Fruit fly (Drosophila melanogaster) whole organism, wandering third instar larva: ENCODE results near the gene CG14636.

ENCODE experiments used
- Abd-B ChIP-seq: fragments of >200 bp; optimal IDR thresholded peaks from 2 replicates; lab custom pipeline; 2017; ENCODE audit warnings: missing biosample characterization, missing genetic modification characterization
- CG9705 ChIP-seq: fragments of 200-800 bp; sonication (Bioruptor generic); optimal IDR thresholded peaks from 2 replicates; lab custom pipeline; 2018; ENCODE audit warnings: missing biosample characterization, mild to moderate bottlenecking, missing genetic modification characterization
- CrebA ChIP-seq: fragments of 200-800 bp; sonication (Bioruptor generic); optimal IDR thresholded peaks from 2 replicates; lab custom pipeline; 2016; ENCODE audit warnings: missing biosample characterization, mild to moderate bottlenecking, missing genetic modification characterization, borderline replicate concordance
- Dfd ChIP-seq: fragments of >200 bp; optimal IDR thresholded peaks from 2 replicates; lab custom pipeline; 2017; ENCODE audit warnings: missing biosample characterization, missing genetic modification characterization
- Dif ChIP-seq: fragments of 200-275, 200-300 bp; sonication (Bioruptor generic); optimal IDR thresholded peaks from 2 replicates; lab custom pipeline; 2018; ENCODE audit warnings: missing biosample characterization, missing genetic modification characterization; ENCODE audit not compliant: partially characterized antibody
- HLH106 ChIP-seq: fragments of 200-800 bp; optimal IDR thresholded peaks from 3 replicates; lab custom pipeline; 2019; ENCODE audit warnings: missing biosample characterization, mild to moderate bottlenecking, missing genetic modification characterization, moderate library complexity
- Hr83 ChIP-seq: fragments of 200-300 bp; sonication (Bioruptor generic); optimal IDR thresholded peaks from 2 replicates; lab custom pipeline; 2016; ENCODE audit warnings: missing biosample characterization, mild to moderate bottlenecking, missing genetic modification characterization, moderate library complexity; ENCODE audit not compliant: poor library complexity, severe bottlenecking
- Jra ChIP-seq: sonication (Bioruptor generic); optimal IDR thresholded peaks from 2 replicates; lab custom pipeline; 2016; ENCODE audit warnings: missing biosample characterization, missing genetic modification characterization
- Mio ChIP-seq: sonication (Bioruptor generic); optimal IDR thresholded peaks from 2 replicates; lab custom pipeline; 2016; ENCODE audit warnings: missing biosample characterization, missing genetic modification characterization
- Myc ChIP-seq: fragments of >200 bp; optimal IDR thresholded peaks from 2 replicates; lab custom pipeline; 2017
- N ChIP-seq: fragments of >200 bp; optimal IDR thresholded peaks from 2 replicates; lab custom pipeline; 2018; ENCODE audit warnings: missing biosample characterization, missing external identifiers, missing genetic modification characterization
- Sp1 ChIP-seq: fragments of 200-800 bp; sonication (Bioruptor generic); optimal IDR thresholded peaks from 3 replicates; lab custom pipeline; 2019; ENCODE audit warnings: missing biosample characterization, mild to moderate bottlenecking, missing genetic modification characterization, moderate library complexity
- Vsx2 ChIP-seq: fragments of 200-300, 225-300 bp; sonication (Bioruptor generic); optimal IDR thresholded peaks from 2 replicates; lab custom pipeline; 2018; ENCODE audit warnings: missing biosample characterization, missing genetic modification characterization; ENCODE audit not compliant: partially characterized antibody
- dl ChIP-seq, 2 experiments: fragments of 175-275, 200-275 bp in 1 of 2; fragments of 200-275 bp in 1 of 2; sonication (Bioruptor generic); optimal IDR thresholded peaks; lab custom pipeline; 2018; ENCODE audit warnings: mild to moderate bottlenecking in 2 of 2, missing biosample characterization in 2 of 2, missing genetic modification characterization in 2 of 2, moderate library complexity in 2 of 2; ENCODE audit not compliant: partially characterized antibody in 2 of 2, insufficient read depth in 1 of 2
- dmrt93B ChIP-seq: fragments of 200-800 bp; sonication (Bioruptor generic); optimal IDR thresholded peaks from 2 replicates; lab custom pipeline; 2018; ENCODE audit warnings: missing biosample characterization, mild to moderate bottlenecking, missing genetic modification characterization
- dsf ChIP-seq: sonication (Bioruptor generic); optimal IDR thresholded peaks from 2 replicates; lab custom pipeline; 2016; ENCODE audit warnings: missing biosample characterization, missing genetic modification characterization, borderline replicate concordance
- ey ChIP-seq: fragments of 200-800 bp; sonication (Bioruptor generic); optimal IDR thresholded peaks from 2 replicates; lab custom pipeline; 2016; ENCODE audit warnings: missing biosample characterization, missing genetic modification characterization
- foxo ChIP-seq, 2 experiments: fragments of 200-800 bp; sonication (Bioruptor generic); optimal IDR thresholded peaks; 2 replicates in 1 of 2; 3 replicates in 1 of 2; lab custom pipeline; 2016 to 2017; ENCODE audit warnings: missing biosample characterization in 2 of 2, missing genetic modification characterization in 2 of 2
- fru ChIP-seq: fragments of 200-800 bp; sonication (Bioruptor generic); optimal IDR thresholded peaks from 3 replicates; lab custom pipeline; 2016; ENCODE audit warnings: missing biosample characterization, mild to moderate bottlenecking, missing genetic modification characterization
- h ChIP-seq: fragments of 200-800 bp; sonication (Bioruptor generic); optimal IDR thresholded peaks from 3 replicates; lab custom pipeline; 2016; ENCODE audit warnings: missing biosample characterization, mild to moderate bottlenecking, missing genetic modification characterization
- jim ChIP-seq: fragments of 175-275, 200-325 bp; sonication (Bioruptor generic); optimal IDR thresholded peaks from 2 replicates; lab custom pipeline; 2016; ENCODE audit warnings: missing biosample characterization, mild to moderate bottlenecking, missing genetic modification characterization
- lola ChIP-seq: fragments of >200 bp; optimal IDR thresholded peaks from 2 replicates; lab custom pipeline; 2017; ENCODE audit warnings: missing biosample characterization, missing genetic modification characterization
- pan ChIP-seq: fragments of >200 bp; optimal IDR thresholded peaks from 2 replicates; lab custom pipeline; 2017
- psq ChIP-seq: fragments of 200-800 bp; sonication (Bioruptor generic); optimal IDR thresholded peaks from 3 replicates; lab custom pipeline; 2017; ENCODE audit warnings: missing biosample characterization, mild to moderate bottlenecking, missing genetic modification characterization, moderate library complexity
- rgr ChIP-seq: fragments of 200-800 bp; sonication (Bioruptor generic); optimal IDR thresholded peaks from 3 replicates; lab custom pipeline; 2016; ENCODE audit warnings: missing biosample characterization, mild to moderate bottlenecking, missing genetic modification characterization
- sage ChIP-seq: fragments of 200-800 bp; sonication (Bioruptor generic); optimal IDR thresholded peaks from 2 replicates; lab custom pipeline; 2016; ENCODE audit warnings: missing biosample characterization, mild to moderate bottlenecking, missing genetic modification characterization
- sv ChIP-seq: fragments of 200-800 bp; sonication (Bioruptor generic); optimal IDR thresholded peaks from 3 replicates; lab custom pipeline; 2016; ENCODE audit warnings: missing biosample characterization, missing genetic modification characterization
- tai ChIP-seq: sonication (Bioruptor generic); optimal IDR thresholded peaks from 2 replicates; lab custom pipeline; 2016; ENCODE audit warnings: missing biosample characterization, missing genetic modification characterization
- usp ChIP-seq: fragments of >200 bp; optimal IDR thresholded peaks from 2 replicates; lab custom pipeline; 2017; ENCODE audit warnings: missing biosample characterization, missing genetic modification characterization
- woc ChIP-seq: sonication (Bioruptor generic); optimal IDR thresholded peaks from 2 replicates; lab custom pipeline; 2016; ENCODE audit warnings: missing biosample characterization, mild to moderate bottlenecking, missing genetic modification characterization

The CG14636 gene

dm6 chr3R:4180543-4181214 is 34.4 kb downstream of the CG14636 start:
- TF ChIP-seq usp (GFP tag; lab: Kevin White, UChicago) (no peak), h (GFP tag; lab: Kevin White, UChicago) (no peak), Jra (no peak), Mio (no peak), tai (GFP tag; lab: Kevin White, UChicago) (no peak), woc (GFP tag; lab: Kevin White, UChicago) (no peak), Dfd (peak; percentile 75), Hr83 (GFP tag; lab: Kevin White, UChicago) (no peak)

dm6 chr3R:4178750-4179485 is 36.2 kb downstream of the CG14636 start:
- TF ChIP-seq CG9705 (no peak), Abd-B (no peak), tai (GFP tag; lab: Kevin White, UChicago) (no peak), Sp1 (GFP tag; lab: Kevin White, UChicago) (no peak), Mio (no peak), rgr (GFP tag; lab: Kevin White, UChicago) (no peak), ey (no peak), pan (lab: Kevin White, UChicago) (no peak), Jra (no peak), Dfd (no peak), dsf (GFP tag; lab: Kevin White, UChicago) (no peak), jim (GFP tag; lab: Kevin White, UChicago) (no peak)

DNA sequence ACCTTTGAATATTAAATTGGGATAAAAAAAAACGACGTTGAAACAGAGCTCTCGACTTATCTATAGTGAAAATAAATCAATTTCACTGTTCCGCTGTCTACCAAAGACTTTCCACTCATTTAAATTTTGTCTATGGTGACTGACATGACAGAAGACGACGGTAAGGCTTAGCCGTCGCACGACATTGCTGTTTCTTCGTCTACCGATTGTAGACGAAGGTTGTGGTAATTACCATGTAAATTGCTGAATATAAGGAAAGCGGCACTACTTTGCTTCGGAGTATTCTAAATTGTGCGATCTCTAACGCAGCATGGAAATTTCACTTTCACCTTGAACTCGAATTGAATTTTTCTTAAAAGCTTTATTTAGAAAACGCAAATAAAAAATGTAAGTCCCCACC is 38.4 kb downstream of the CG14636 start:
- no peak for TF ChIP-seq dl (GFP tag; optimal IDR thresholded peaks at IDR 0.05; lab: Kevin White, UChicago; ENCODE audit: insufficient read depth in 1 of 2, partially characterized antibody in 2 of 2)
- no peak for TF ChIP-seq lola (GFP tag; lab: Kevin White, UChicago)
- TF ChIP-seq CrebA (GFP tag; lab: Kevin White, UChicago): no peak

DNA sequence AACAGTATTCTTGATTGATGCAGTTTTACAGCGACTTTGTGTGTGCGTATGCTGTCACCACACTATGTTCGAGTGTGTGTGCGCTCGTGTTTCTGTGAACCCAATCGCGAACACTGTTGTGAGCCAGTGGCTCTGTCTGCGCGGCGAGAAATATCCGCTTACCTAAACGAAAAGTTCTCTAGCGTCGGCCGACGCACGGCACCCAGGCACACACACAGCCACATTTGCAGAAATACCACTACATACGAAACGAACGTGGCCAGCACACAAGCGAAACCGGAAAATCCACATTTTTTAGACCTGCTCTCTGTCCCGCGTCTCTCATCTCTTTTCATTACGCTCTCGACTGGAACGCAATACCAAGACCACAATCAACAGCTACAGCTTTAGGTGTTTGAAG is 40.1 kb downstream of the CG14636 start:
- no peak for TF ChIP-seq sage (GFP tag; lab: Kevin White, UChicago)
- TF ChIP-seq Vsx2 (GFP tag; lab: Kevin White, UChicago): peak; percentile 86
- no peak for TF ChIP-seq rgr (GFP tag; lab: Kevin White, UChicago)
- no peak for TF ChIP-seq sv (GFP tag; lab: Kevin White, UChicago)
- no peak for TF ChIP-seq dmrt93B (GFP tag; lab: Kevin White, UChicago)
- TF ChIP-seq HLH106 (tag; lab: Kevin White, UChicago): no peak
- TF ChIP-seq Myc: no peak
- no peak for TF ChIP-seq N (GFP tag; lab: Kevin White, UChicago)
- TF ChIP-seq Dif (GFP tag; lab: Kevin White, UChicago): peak; percentile 92
- peak; percentile 26 to 57 for TF ChIP-seq dl (GFP tag; optimal IDR thresholded peaks at IDR 0.05; lab: Kevin White, UChicago; ENCODE audit: insufficient read depth in 1 of 2, partially characterized antibody in 2 of 2)
- TF ChIP-seq usp (GFP tag; lab: Kevin White, UChicago): no peak
- no peak for TF ChIP-seq Hr83 (GFP tag; lab: Kevin White, UChicago)
- TF ChIP-seq CG9705: no peak
- no peak for TF ChIP-seq woc (GFP tag; lab: Kevin White, UChicago)
- TF ChIP-seq psq (GFP tag; lab: Kevin White, UChicago): no peak

DNA sequence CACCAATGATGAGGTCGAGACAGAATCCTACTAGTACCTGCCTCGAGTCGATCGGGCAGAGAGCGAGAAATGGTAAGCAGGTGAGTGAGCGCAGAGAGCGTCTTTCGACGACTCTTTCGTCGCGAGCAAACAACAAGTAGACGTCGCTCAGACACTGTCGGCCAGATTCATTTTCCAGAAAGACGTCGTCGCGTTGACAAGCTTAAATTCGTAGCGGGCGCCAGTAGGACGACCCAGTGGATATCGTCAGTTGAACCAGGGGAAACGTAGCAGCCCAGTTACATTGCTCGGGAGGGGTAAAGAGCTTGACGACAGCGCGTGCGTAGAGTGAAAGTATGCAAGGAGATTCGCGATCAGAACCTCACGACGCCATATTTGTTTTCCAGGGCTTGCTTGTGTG is 40.6 kb downstream of the CG14636 start, which contains the start of gene CG12581:
Gene CG12581, plus strand, starts transcription at position 163 of the 400 bp plus-strand sequence.
- TF ChIP-seq dl (GFP tag; optimal IDR thresholded peaks at IDR 0.05; lab: Kevin White, UChicago; ENCODE audit: insufficient read depth in 1 of 2, partially characterized antibody in 2 of 2) (peak; percentile 51 to 83), fru (peak; percentile 39), CG9705 (no peak), dmrt93B (GFP tag; lab: Kevin White, UChicago) (no peak), Jra (no peak), foxo (GFP tag; optimal IDR thresholded peaks at IDR 0.05; lab: Kevin White, UChicago) (no peak), Hr83 (GFP tag; lab: Kevin White, UChicago) (no peak), Dif (GFP tag; lab: Kevin White, UChicago) (peak; percentile 87), h (GFP tag; lab: Kevin White, UChicago) (peak; percentile 8), Vsx2 (GFP tag; lab: Kevin White, UChicago) (peak; percentile 29)
- TF ChIP-seq, all 38 proteins: peak for 5
